Fruit fly (Drosophila melanogaster) whole organism, embryonic: Measurements from ENCODE around the gene CG13995.

Source experiments
- ATbp ChIP-seq: fragments of 200-800 bp; sonication (Bioruptor generic); optimal IDR thresholded peaks from 2 replicates; lab custom pipeline; 2017; ENCODE audit warnings: missing biosample characterization, mild to moderate bottlenecking, missing genetic modification characterization, missing genetic modification reagents
- Ada2b ChIP-seq: fragments of 200-800 bp; sonication (Bioruptor generic); IDR thresholded peaks from 2 replicates; pipeline ENCODE4 v1.3.6; 2022; ENCODE audit warnings: missing biosample characterization, missing genetic modification characterization
- Adf1 ChIP-seq: fragments of 200-800 bp; sonication (Bioruptor generic); IDR thresholded peaks from 2 replicates; pipeline ENCODE4 v1.3.6; 2022; ENCODE audit warnings: missing biosample characterization, missing genetic modification characterization
- B-H1 ChIP-seq: fragments of 200-800 bp; sonication (Bioruptor generic); IDR thresholded peaks from 3 replicates; pipeline ENCODE4 v1.3.6; 2022; ENCODE audit warnings: missing biosample characterization, missing genetic modification characterization
- CG10147 ChIP-seq: fragments of 200-800 bp; sonication (Bioruptor generic); optimal IDR thresholded peaks from 2 replicates; lab custom pipeline; 2019; ENCODE audit warnings: missing biosample characterization, mild to moderate bottlenecking, missing genetic modification characterization, moderate library complexity
- CG10366 ChIP-seq: fragments of 200-800 bp; sonication (Bioruptor generic); IDR thresholded peaks from 2 replicates; pipeline ENCODE4 v1.3.6; 2022; ENCODE audit warnings: missing biosample characterization, missing genetic modification characterization
- CG13624 ChIP-seq: fragments of 200-800 bp; sonication (Bioruptor generic); optimal IDR thresholded peaks from 2 replicates; lab custom pipeline; 2016; ENCODE audit warnings: missing biosample characterization, missing genetic modification characterization
- CG13894 ChIP-seq: fragments of 200-800 bp; sonication (Bioruptor generic); optimal IDR thresholded peaks from 3 replicates; lab custom pipeline; 2018; ENCODE audit warnings: missing biosample characterization, mild to moderate bottlenecking, missing genetic modification characterization, moderate library complexity
- CG15011 ChIP-seq: fragments of 200-800 bp; sonication (Bioruptor generic); optimal IDR thresholded peaks from 3 replicates; lab custom pipeline; 2018; ENCODE audit warnings: missing biosample characterization, mild to moderate bottlenecking, missing genetic modification characterization
- CG17568 ChIP-seq: fragments of 200-800 bp; sonication (Bioruptor generic); optimal IDR thresholded peaks from 2 replicates; lab custom pipeline; 2018; ENCODE audit warnings: missing biosample characterization, mild to moderate bottlenecking, missing genetic modification characterization, moderate library complexity
- CG30403 ChIP-seq: fragments of 200-800 bp; sonication (Bioruptor generic); optimal IDR thresholded peaks from 3 replicates; lab custom pipeline; 2016; ENCODE audit warnings: missing biosample characterization, missing genetic modification characterization
- CG42726 ChIP-seq: fragments of 200-800 bp; sonication (Bioruptor generic); IDR thresholded peaks from 2 replicates; pipeline ENCODE4 v1.3.6; 2022; ENCODE audit warnings: missing biosample characterization, missing genetic modification characterization; ENCODE audit not compliant: partially characterized antibody
- CG6175 ChIP-seq: fragments of 200-800 bp; sonication (Bioruptor generic); IDR thresholded peaks from 3 replicates; pipeline ENCODE4 v1.3.6; 2022; ENCODE audit warnings: missing biosample characterization, missing genetic modification characterization
- CG6683 ChIP-seq: fragments of 200-800 bp; sonication (Bioruptor generic); optimal IDR thresholded peaks from 2 replicates; lab custom pipeline; 2017; ENCODE audit warnings: missing biosample characterization, mild to moderate bottlenecking, missing genetic modification characterization, missing genetic modification reagents
- CG7372 ChIP-seq: fragments of 200-800 bp; sonication (Bioruptor generic); IDR thresholded peaks from 2 replicates; pipeline ENCODE4 v1.3.6; 2022; ENCODE audit warnings: missing biosample characterization, missing genetic modification characterization
- CG8281 ChIP-seq: fragments of 200-800 bp; sonication (Bioruptor generic); optimal IDR thresholded peaks from 2 replicates; lab custom pipeline; 2018; ENCODE audit warnings: missing biosample characterization, mild to moderate bottlenecking, missing genetic modification characterization, moderate library complexity
- CG9876 ChIP-seq: fragments of 200-800 bp; sonication (Bioruptor generic); optimal IDR thresholded peaks from 2 replicates; lab custom pipeline; 2016; ENCODE audit warnings: missing biosample characterization, missing genetic modification characterization
- H2.0 ChIP-seq: fragments of 200-800 bp; sonication (Bioruptor generic); IDR thresholded peaks from 2 replicates; pipeline ENCODE4 v1.3.6; 2022; ENCODE audit warnings: missing biosample characterization, missing genetic modification characterization
- HLH3B ChIP-seq: fragments of 200-800 bp; sonication (Bioruptor generic); IDR thresholded peaks from 2 replicates; pipeline ENCODE4 v1.3.6; 2022; ENCODE audit warnings: missing biosample characterization, missing genetic modification characterization
- Hr3 ChIP-seq: fragments of 200-800 bp; sonication (Bioruptor generic); optimal IDR thresholded peaks from 3 replicates; lab custom pipeline; 2016; ENCODE audit warnings: missing biosample characterization, missing genetic modification characterization
- Lpt ChIP-seq: fragments of >200 bp; optimal IDR thresholded peaks from 2 replicates; lab custom pipeline; 2018; ENCODE audit warnings: missing biosample characterization, missing genetic modification characterization
- Med ChIP-seq: fragments of 200-800 bp; sonication (Bioruptor generic); peaks from one replicate; lab custom pipeline; 2016; ENCODE audit warnings: missing biosample characterization, missing genetic modification characterization, mild to moderate bottlenecking, inconsistent platforms, moderate library complexity
- Mrtf ChIP-seq: fragments of 200-800 bp; sonication (Bioruptor generic); IDR thresholded peaks from 3 replicates; pipeline ENCODE4 v1.3.6; 2022; ENCODE audit warnings: missing biosample characterization, missing genetic modification characterization
- Nf-YC ChIP-seq: fragments of 200-800 bp; optimal IDR thresholded peaks from 3 replicates; lab custom pipeline; 2019; ENCODE audit warnings: missing biosample characterization, mild to moderate bottlenecking, missing genetic modification characterization, moderate library complexity
- NfI ChIP-seq: fragments of 200-800 bp; sonication (Bioruptor generic); optimal IDR thresholded peaks from 3 replicates; lab custom pipeline; 2018; ENCODE audit warnings: missing biosample characterization, mild to moderate bottlenecking, missing genetic modification characterization, moderate library complexity
- Sin3A ChIP-seq: fragments of >200 bp; optimal IDR thresholded peaks from 2 replicates; lab custom pipeline; 2018
- Trl ChIP-seq, 3 experiments: fragments of >200 bp in 2 of 3; fragments of 200-800 bp in 1 of 3; sonication (Bioruptor generic) in 1 of 3; optimal IDR thresholded peaks; 2 replicates in 1 of 3; 3 replicates in 2 of 3; lab custom pipeline; 2016 to 2017; ENCODE audit warnings: missing biosample characterization in 1 of 3, missing genetic modification characterization in 1 of 3
- Xbp1 ChIP-seq: fragments of 200-800 bp; sonication (Bioruptor generic); optimal IDR thresholded peaks from 3 replicates; lab custom pipeline; 2016; ENCODE audit warnings: missing biosample characterization, mild to moderate bottlenecking, missing genetic modification characterization
- ac ChIP-seq: fragments of 200-800 bp; sonication (Bioruptor generic); optimal IDR thresholded peaks from 3 replicates; lab custom pipeline; 2017; ENCODE audit warnings: missing biosample characterization, mild to moderate bottlenecking, missing genetic modification characterization
- amos ChIP-seq: fragments of 200-800 bp; sonication (Bioruptor generic); IDR thresholded peaks from 2 replicates; pipeline ENCODE4 v1.3.6; 2022; ENCODE audit warnings: missing biosample characterization, missing genetic modification characterization; ENCODE audit not compliant: partially characterized antibody
- ash1 ChIP-seq: fragments of 200-800 bp; sonication (Bioruptor generic); optimal IDR thresholded peaks from 2 replicates; lab custom pipeline; 2018; ENCODE audit warnings: missing biosample characterization, mild to moderate bottlenecking, missing genetic modification characterization
- bcd ChIP-seq: fragments of 200-800 bp; sonication (Bioruptor generic); optimal IDR thresholded peaks from 2 replicates; lab custom pipeline; 2017; ENCODE audit warnings: missing biosample characterization, mild to moderate bottlenecking, missing genetic modification characterization
- chn ChIP-seq: fragments of 200-800 bp; sonication (Bioruptor generic); optimal IDR thresholded peaks from 2 replicates; lab custom pipeline; 2016; ENCODE audit warnings: missing biosample characterization, missing genetic modification characterization
- crc ChIP-seq: fragments of 200-800 bp; sonication (Bioruptor generic); optimal IDR thresholded peaks from 2 replicates; lab custom pipeline; 2016; ENCODE audit warnings: missing biosample characterization, missing genetic modification characterization
- ftz-f1 ChIP-seq: fragments of 200-800 bp; sonication (Bioruptor generic); optimal IDR thresholded peaks from 2 replicates; lab custom pipeline; 2016; ENCODE audit warnings: missing biosample characterization, missing genetic modification characterization
- fu2 ChIP-seq: fragments of 200-800 bp; sonication (Bioruptor generic); optimal IDR thresholded peaks from 2 replicates; lab custom pipeline; 2016; ENCODE audit warnings: missing biosample characterization, missing genetic modification characterization
- lov ChIP-seq, 2 experiments: fragments of 200-800 bp in 1 of 2; fragments of >200 bp in 1 of 2; sonication (Bioruptor generic) in 1 of 2; IDR thresholded peaks in 1 of 2; optimal IDR thresholded peaks in 1 of 2; 2 replicates in 1 of 2; 3 replicates in 1 of 2; pipeline versions ENCODE4 v1.3.6 to Lab custom; 2017 to 2022; ENCODE audit warnings: missing biosample characterization in 1 of 2, missing genetic modification characterization in 1 of 2
- mirr ChIP-seq: fragments of 200-800 bp; sonication (Bioruptor generic); optimal IDR thresholded peaks from 3 replicates; lab custom pipeline; 2018; ENCODE audit warnings: missing biosample characterization, mild to moderate bottlenecking, missing genetic modification characterization
- nau ChIP-seq: fragments of 200-800 bp; sonication (Bioruptor generic); optimal IDR thresholded peaks from 3 replicates; lab custom pipeline; 2017; ENCODE audit warnings: missing biosample characterization, mild to moderate bottlenecking, missing genetic modification characterization, missing genetic modification reagents
- pan ChIP-seq, 4 experiments: fragments of >200 bp in 3 of 4; fragments of 200-800 bp in 1 of 4; sonication (Bioruptor generic) in 1 of 4; optimal IDR thresholded peaks in 3 of 4; IDR thresholded peaks in 1 of 4; 2 replicates each; pipeline versions ENCODE4 v1.3.6 to Lab custom; 2017 to 2022; ENCODE audit warnings: missing biosample characterization in 2 of 4, missing genetic modification characterization in 2 of 4, mixed read lengths in 1 of 4
- phol ChIP-seq: fragments of 200-800 bp; sonication (Bioruptor generic); optimal IDR thresholded peaks from 3 replicates; lab custom pipeline; 2018; ENCODE audit warnings: missing biosample characterization, mild to moderate bottlenecking, missing genetic modification characterization, moderate library complexity
- prd ChIP-seq, 3 experiments: fragments of >200 bp in 2 of 3; fragments of 200-800 bp in 1 of 3; sonication (Bioruptor generic) in 1 of 3; optimal IDR thresholded peaks in 2 of 3; IDR thresholded peaks in 1 of 3; 2 replicates in 2 of 3; 3 replicates in 1 of 3; pipeline versions ENCODE4 v1.3.6 to Lab custom; 2017 to 2022; ENCODE audit warnings: missing biosample characterization in 1 of 3, missing genetic modification characterization in 1 of 3
- sr ChIP-seq: fragments of 200-800 bp; sonication (Bioruptor generic); IDR thresholded peaks from 3 replicates; pipeline ENCODE4 v1.3.6; 2022; ENCODE audit warnings: missing biosample characterization, missing genetic modification characterization
- unpg ChIP-seq: fragments of 200-800 bp; sonication (Bioruptor generic); optimal IDR thresholded peaks from 3 replicates; lab custom pipeline; 2018; ENCODE audit warnings: missing biosample characterization, mild to moderate bottlenecking, missing genetic modification characterization, moderate library complexity
- yki ChIP-seq: fragments of >200 bp; optimal IDR thresholded peaks from 3 replicates; lab custom pipeline; 2018

CG13995 gene

DNA sequence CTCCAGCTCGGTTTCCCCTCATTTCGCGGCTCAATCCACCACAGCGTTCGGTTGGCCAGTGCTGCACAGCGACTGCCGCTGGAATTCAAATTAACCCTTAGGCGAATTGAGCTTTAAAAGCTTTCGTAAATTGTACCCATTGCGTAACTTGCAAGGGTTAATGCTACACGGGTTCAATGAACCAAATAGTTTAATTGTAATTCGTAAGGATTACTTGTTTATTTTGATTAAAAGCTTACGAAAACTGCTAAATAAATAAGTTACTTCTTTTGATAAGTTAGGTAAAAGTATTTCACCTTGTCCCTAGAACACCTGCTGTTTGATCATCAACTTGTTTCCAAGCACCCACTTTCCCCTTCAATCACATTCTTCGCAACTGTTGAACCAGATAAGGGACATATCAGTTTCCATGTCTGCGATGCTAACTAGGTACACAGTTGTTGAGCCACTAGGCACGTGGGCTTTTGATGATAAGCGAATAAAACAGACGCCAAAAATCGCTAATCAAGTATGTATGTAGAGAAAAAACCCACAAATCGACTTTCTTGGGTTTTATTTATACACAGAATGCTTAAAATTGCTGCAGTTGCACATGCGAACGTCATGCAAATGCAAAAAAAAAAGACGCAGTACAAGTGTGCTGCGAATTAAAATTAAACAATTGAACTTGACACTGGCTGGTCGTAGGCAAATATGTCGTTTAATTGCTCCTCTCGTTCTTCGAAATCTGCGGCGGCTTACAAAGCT is 8.0 kb upstream of the CG13995 start, which contains the start of gene Pfas (continued):
- TF ChIP-seq fu2 (GFP tag; lab: Kevin White, UChicago), result peak; percentile 64
- peak; percentile 20 for TF ChIP-seq ATbp (GFP tag; lab: Kevin White, UChicago)
- no peak for TF ChIP-seq HLH3B (GFP tag; lab: Robert Waterston, UW)
- no peak for TF ChIP-seq Mrtf (GFP tag; lab: Robert Waterston, UW)
- peak; percentile 18 for TF ChIP-seq ash1 (GFP tag; lab: Kevin White, UChicago)
- peak; percentile 69 for TF ChIP-seq CG13624 (GFP tag; lab: Kevin White, UChicago)
- peak; percentile 66 for TF ChIP-seq CG30403 (GFP tag; lab: Kevin White, UChicago)
- TF ChIP-seq phol (tag; lab: Kevin White, UChicago), result peak; percentile 21
- TF ChIP-seq CG9876, result no peak
- no peak for TF ChIP-seq H2.0 (GFP tag; lab: Robert Waterston, UW)
- TF ChIP-seq CG42726, result no peak
- peak; percentile 58 for TF ChIP-seq CG13894 (tag; lab: Kevin White, UChicago)
- TF ChIP-seq chn (GFP tag; lab: Kevin White, UChicago), result peak; percentile 14
- TF ChIP-seq crc (GFP tag; lab: Kevin White, UChicago), result peak; percentile 34
- no peak for TF ChIP-seq CG15011 (GFP tag; lab: Kevin White, UChicago)

- no peak for TF ChIP-seq nau (GFP tag; lab: Kevin White, UChicago)
- peak; percentile 1 for TF ChIP-seq ftz-f1
- no peak for TF ChIP-seq CG17568
- TF ChIP-seq mirr, result no peak
- TF ChIP-seq CG6175 (GFP tag; lab: Robert Waterston, UW), result 0 out of 3 replicates have a peak, but pooled peaks have one; percentile 23
- TF ChIP-seq sr (GFP tag; lab: Robert Waterston, UW), result peak; percentile 83
- TF ChIP-seq Xbp1 (GFP tag; lab: Kevin White, UChicago), result no peak
- no peak for TF ChIP-seq CG8281 (tag; lab: Kevin White, UChicago)
- peak; percentile 79 for TF ChIP-seq Med
- TF ChIP-seq Trl (optimal IDR thresholded peaks at IDR 0.05; lab: Kevin White, UChicago), result no peak
- no peak for TF ChIP-seq Trl (GFP tag; optimal IDR thresholded peaks at IDR 0.05; lab: Kevin White, UChicago)
- no peak for TF ChIP-seq ac
- TF ChIP-seq amos (GFP tag; lab: Robert Waterston, UW), result 0 out of 2 replicates have a peak, but pooled peaks have one; percentile 11
- TF ChIP-seq CG10147 (GFP tag; lab: Kevin White, UChicago), result no peak
- no peak for TF ChIP-seq Hr3 (GFP tag; lab: Kevin White, UChicago)
- no peak for TF ChIP-seq B-H1 (GFP tag; lab: Robert Waterston, UW)
- TF ChIP-seq unpg (GFP tag; lab: Kevin White, UChicago), result no peak
- no peak for TF ChIP-seq pan (optimal IDR thresholded peaks at IDR 0.05; lab: Kevin White, UChicago)
- TF ChIP-seq pan (GFP tag; optimal IDR thresholded peaks at IDR 0.05 in 1 of 2, IDR thresholded peaks at IDR 0.05 in 1 of 2), result no peak
- TF ChIP-seq Ada2b (GFP tag; lab: Robert Waterston, UW), result no peak
Observed at dm6 chr2L:6046865-6047264, 7.2 kb upstream of the CG13995 start.

DNA sequence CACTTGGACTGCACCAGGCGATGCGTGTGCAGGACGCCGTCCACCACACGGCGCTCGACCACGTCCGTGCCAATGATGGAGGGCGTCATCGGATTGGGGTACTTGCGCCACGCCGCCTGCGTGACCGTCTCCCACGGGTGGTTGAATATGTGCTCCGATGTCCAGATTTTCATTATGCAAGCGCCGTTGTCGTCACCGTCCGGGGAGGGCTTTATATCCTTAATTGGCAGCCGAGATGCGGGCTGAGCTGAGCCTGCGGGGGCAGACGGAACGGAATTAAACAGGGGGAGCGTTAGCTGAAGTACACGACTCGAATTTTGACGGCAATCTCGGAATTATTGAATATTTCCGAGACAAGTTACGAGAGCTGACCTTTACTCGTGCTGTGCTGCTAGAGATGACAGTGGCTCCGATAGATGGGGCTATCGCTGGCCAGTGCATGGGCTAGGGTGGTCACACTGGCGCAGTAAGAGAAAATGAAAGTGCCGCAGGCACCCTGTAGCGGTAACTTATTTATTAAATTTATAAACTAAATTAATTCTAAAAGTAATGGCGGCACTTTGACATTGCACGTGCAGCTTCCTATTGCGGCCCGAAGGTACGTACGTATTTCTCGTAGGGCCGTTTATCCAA is 6.5 kb upstream of the CG13995 start, which contains the start of gene IPIP:
TSS of gene IPIP (plus strand) at position 475 of the 633 bp plus-strand sequence.
- TF ChIP-seq lov (optimal IDR thresholded peaks at IDR 0.05; lab: Kevin White, UChicago), result no peak
- TF ChIP-seq lov (GFP tag; IDR thresholded peaks at IDR 0.05; lab: Robert Waterston, UW), result peak; percentile 60; the same call in 1 of the 3 replicates
- TF ChIP-seq NfI (GFP tag; lab: Kevin White, UChicago), result peak; percentile 51
- peak; percentile 34 for TF ChIP-seq Sin3A
- TF ChIP-seq yki, result no peak
- TF ChIP-seq amos (GFP tag; lab: Robert Waterston, UW), result peak; percentile 94
- no peak for TF ChIP-seq Lpt
- TF ChIP-seq CG10366, result no peak
- TF ChIP-seq Nf-YC (tag; lab: Kevin White, UChicago), result peak; percentile 27
- TF ChIP-seq CG6683 (GFP tag; lab: Kevin White, UChicago), result no peak
- peak; percentile 42; the same call in 1 of the 2 replicates for TF ChIP-seq CG7372 (GFP tag; lab: Robert Waterston, UW)
- peak; percentile 33; the same call in 1 of the 2 replicates for TF ChIP-seq Adf1 (GFP tag; lab: Robert Waterston, UW)
- no peak for TF ChIP-seq prd (optimal IDR thresholded peaks at IDR 0.05; lab: Kevin White, UChicago)
- TF ChIP-seq prd (GFP tag; IDR thresholded peaks at IDR 0.05; lab: Robert Waterston, UW), result peak; percentile 44; the same call in 1 of the 3 replicates
- peak; percentile 16 for TF ChIP-seq bcd (GFP tag; lab: Kevin White, UChicago)
